Fruit fly (Drosophila melanogaster) whole organism, prepupa: ENCODE measurements around the gene RagA-B.

Source experiments
- Blimp-1 ChIP-seq: fragments of 200-800 bp; sonication (Bioruptor generic); optimal IDR thresholded peaks from 3 replicates; lab custom pipeline; 2017; ENCODE audit warnings: missing biosample characterization, missing genetic modification characterization, mild to moderate bottlenecking, moderate library complexity, missing genetic modification reagents
- CG10631 ChIP-seq: fragments of 200-800 bp; sonication (Bioruptor generic); optimal IDR thresholded peaks from 2 replicates; lab custom pipeline; 2016; ENCODE audit warnings: missing biosample characterization, missing genetic modification characterization
- CG11294 ChIP-seq: fragments of 200-800 bp; sonication (Bioruptor generic); IDR thresholded peaks from 2 replicates; pipeline ENCODE4 v1.3.6; 2022; ENCODE audit warnings: missing biosample characterization, missing genetic modification characterization
- CG11762 ChIP-seq: fragments of 200-800 bp; sonication (Bioruptor generic); optimal IDR thresholded peaks from 3 replicates; lab custom pipeline; 2016; ENCODE audit warnings: missing biosample characterization, missing genetic modification characterization; ENCODE audit not compliant: insufficient read depth
- CG11902 ChIP-seq: fragments of 200-800 bp; sonication (Bioruptor generic); optimal IDR thresholded peaks from 3 replicates; lab custom pipeline; 2016; ENCODE audit warnings: missing biosample characterization, missing genetic modification characterization
- CG15336 ChIP-seq: fragments of 200-800 bp; sonication (Bioruptor generic); IDR thresholded peaks from 2 replicates; pipeline ENCODE4 v1.3.6; 2022; ENCODE audit warnings: missing biosample characterization, missing genetic modification characterization
- CG1621 ChIP-seq: fragments of 200-800 bp; sonication (Bioruptor generic); optimal IDR thresholded peaks from 3 replicates; lab custom pipeline; 2018; ENCODE audit warnings: missing biosample characterization, mild to moderate bottlenecking, missing genetic modification characterization
- CG16779 ChIP-seq: fragments of 200-800 bp; sonication (Bioruptor generic); optimal IDR thresholded peaks from 3 replicates; lab custom pipeline; 2017; ENCODE audit warnings: missing biosample characterization, mild to moderate bottlenecking, missing genetic modification characterization
- CG3032 ChIP-seq: fragments of 200-800 bp; optimal IDR thresholded peaks from 2 replicates; lab custom pipeline; 2019; ENCODE audit warnings: missing biosample characterization, mild to moderate bottlenecking, missing genetic modification characterization, moderate library complexity
- CG31627 ChIP-seq: fragments of 200-800 bp; sonication (Bioruptor generic); optimal IDR thresholded peaks from 3 replicates; lab custom pipeline; 2016; ENCODE audit warnings: missing biosample characterization, missing genetic modification characterization
- CG32006 ChIP-seq: fragments of 200-800 bp; sonication (Bioruptor generic); optimal IDR thresholded peaks from 3 replicates; lab custom pipeline; 2017; ENCODE audit warnings: missing biosample characterization, mild to moderate bottlenecking, missing genetic modification characterization
- CG34406 ChIP-seq: fragments of 200-800 bp; sonication (Bioruptor generic); optimal IDR thresholded peaks from 3 replicates; lab custom pipeline; 2016; ENCODE audit warnings: missing biosample characterization, missing genetic modification characterization
- CG3919 ChIP-seq: fragments of 200-800 bp; sonication (Bioruptor generic); optimal IDR thresholded peaks from 3 replicates; lab custom pipeline; 2016; ENCODE audit warnings: missing biosample characterization, missing genetic modification characterization
- CG4318 ChIP-seq: fragments of 200-800 bp; sonication (Bioruptor generic); optimal IDR thresholded peaks from 3 replicates; lab custom pipeline; 2017; ENCODE audit warnings: missing biosample characterization, mild to moderate bottlenecking, missing genetic modification characterization
- CG6163 ChIP-seq: fragments of 200-800 bp; sonication (Bioruptor generic); IDR thresholded peaks from 3 replicates; pipeline ENCODE4 v1.3.6; 2022; ENCODE audit warnings: missing biosample characterization, missing genetic modification characterization
- CG6792 ChIP-seq: fragments of 200-800 bp; sonication (Bioruptor generic); optimal IDR thresholded peaks from 3 replicates; lab custom pipeline; 2016; ENCODE audit warnings: missing biosample characterization, missing genetic modification characterization
- CG6808 ChIP-seq: fragments of 200-800 bp; sonication (Bioruptor generic); optimal IDR thresholded peaks from 3 replicates; lab custom pipeline; 2017; ENCODE audit warnings: missing biosample characterization, missing genetic modification characterization, mild to moderate bottlenecking, moderate library complexity, missing genetic modification reagents
- CG6854 ChIP-seq: fragments of 200-800 bp; sonication (Bioruptor generic); optimal IDR thresholded peaks from 2 replicates; lab custom pipeline; 2017; ENCODE audit warnings: missing biosample characterization, mild to moderate bottlenecking, missing genetic modification characterization
- CG7368 ChIP-seq: fragments of 200-800 bp; sonication (Bioruptor generic); optimal IDR thresholded peaks from 3 replicates; lab custom pipeline; 2016; ENCODE audit warnings: missing biosample characterization, missing genetic modification characterization
- CG8119 ChIP-seq: fragments of 200-800 bp; sonication (Bioruptor generic); IDR thresholded peaks from 3 replicates; pipeline ENCODE4 v1.3.6; 2022; ENCODE audit warnings: missing biosample characterization, missing genetic modification characterization
- CG8319 ChIP-seq: fragments of 200-800 bp; sonication (Bioruptor generic); optimal IDR thresholded peaks from 3 replicates; lab custom pipeline; 2016; ENCODE audit warnings: missing biosample characterization, missing genetic modification characterization
- CG9139 ChIP-seq: fragments of 200-800 bp; sonication (Bioruptor generic); optimal IDR thresholded peaks from 3 replicates; lab custom pipeline; 2017; ENCODE audit warnings: missing biosample characterization, mild to moderate bottlenecking, missing genetic modification characterization
- Eip75B ChIP-seq: fragments of 200-800 bp; sonication (Bioruptor generic); optimal IDR thresholded peaks from 3 replicates; lab custom pipeline; 2016; ENCODE audit warnings: missing biosample characterization, missing genetic modification characterization
- Eip78C ChIP-seq: fragments of 200-800 bp; sonication (Bioruptor generic); peaks from one replicate; lab custom pipeline; 2016; ENCODE audit warnings: missing biosample characterization, missing genetic modification characterization
- Eip93F ChIP-seq: fragments of 200-800 bp; sonication (Bioruptor generic); optimal IDR thresholded peaks from 2 replicates; lab custom pipeline; 2016; ENCODE audit warnings: missing biosample characterization, mild to moderate bottlenecking, missing genetic modification characterization
- Ets96B ChIP-seq: fragments of 200-800 bp; optimal IDR thresholded peaks from 2 replicates; lab custom pipeline; 2019; ENCODE audit warnings: missing biosample characterization, mild to moderate bottlenecking, missing genetic modification characterization, moderate library complexity
- Hr38 ChIP-seq: sonication (Bioruptor generic); optimal IDR thresholded peaks from 2 replicates; lab custom pipeline; 2016; ENCODE audit warnings: missing biosample characterization, missing genetic modification characterization
- Hr39 ChIP-seq: fragments of 200-800 bp; sonication (Bioruptor generic); optimal IDR thresholded peaks from 2 replicates; lab custom pipeline; 2016; ENCODE audit warnings: missing biosample characterization, missing genetic modification characterization
- Hr4 ChIP-seq: fragments of 200-800 bp; sonication (Bioruptor generic); optimal IDR thresholded peaks from 3 replicates; lab custom pipeline; 2016; ENCODE audit warnings: missing biosample characterization, missing genetic modification characterization
- Lpt ChIP-seq: fragments of 200-800 bp; sonication (Bioruptor generic); optimal IDR thresholded peaks from 3 replicates; lab custom pipeline; 2016; ENCODE audit warnings: missing biosample characterization, missing genetic modification characterization
- Met ChIP-seq: fragments of 200-800 bp; sonication (Bioruptor generic); optimal IDR thresholded peaks from 3 replicates; lab custom pipeline; 2016; ENCODE audit warnings: missing biosample characterization, missing genetic modification characterization
- OdsH ChIP-seq: fragments of 200-800 bp; sonication (Bioruptor generic); optimal IDR thresholded peaks from 3 replicates; lab custom pipeline; 2016; ENCODE audit warnings: missing biosample characterization, missing genetic modification characterization
- cyc ChIP-seq: fragments of 200-800 bp; sonication (Bioruptor generic); optimal IDR thresholded peaks from 3 replicates; lab custom pipeline; 2016; ENCODE audit warnings: missing biosample characterization, missing genetic modification characterization
- dsx ChIP-seq: fragments of 200-800 bp; optimal IDR thresholded peaks from 3 replicates; lab custom pipeline; 2019; ENCODE audit warnings: missing biosample characterization, mild to moderate bottlenecking, missing genetic modification characterization, moderate library complexity; ENCODE audit not compliant: poor library complexity, severe bottlenecking
- eg ChIP-seq: fragments of 200-800 bp; sonication (Bioruptor generic); IDR thresholded peaks from 3 replicates; pipeline ENCODE4 v1.3.6; 2022; ENCODE audit warnings: missing biosample characterization, missing genetic modification characterization
- esn ChIP-seq: fragments of 200-800 bp; sonication (Bioruptor generic); optimal IDR thresholded peaks from 2 replicates; lab custom pipeline; 2016; ENCODE audit warnings: missing biosample characterization, mild to moderate bottlenecking, missing genetic modification characterization, moderate library complexity
- lz ChIP-seq: fragments of 200-800 bp; sonication (Bioruptor generic); optimal IDR thresholded peaks from 3 replicates; lab custom pipeline; 2016; ENCODE audit warnings: missing biosample characterization, missing genetic modification characterization
- pdm3 ChIP-seq: fragments of 200-800 bp; sonication (Bioruptor generic); optimal IDR thresholded peaks from 3 replicates; lab custom pipeline; 2016; ENCODE audit warnings: missing biosample characterization, missing genetic modification characterization
- salr ChIP-seq, 2 experiments: fragments of 200-800 bp; sonication (Bioruptor generic); optimal IDR thresholded peaks; 3 replicates each; lab custom pipeline; 2016 to 2018; ENCODE audit warnings: missing biosample characterization in 2 of 2, missing genetic modification characterization in 2 of 2, mild to moderate bottlenecking in 1 of 2
- spab ChIP-seq: fragments of 200-800 bp; sonication (Bioruptor generic); optimal IDR thresholded peaks from 2 replicates; lab custom pipeline; 2017; ENCODE audit warnings: missing biosample characterization, mild to moderate bottlenecking, missing genetic modification characterization, missing genetic modification reagents
- ss ChIP-seq, 2 experiments: fragments of 200-800 bp; sonication (Bioruptor generic); optimal IDR thresholded peaks; 2 replicates in 1 of 2; 3 replicates in 1 of 2; lab custom pipeline; 2017 to 2018; ENCODE audit warnings: mild to moderate bottlenecking in 2 of 2, missing biosample characterization in 2 of 2, missing genetic modification characterization in 2 of 2, moderate library complexity in 1 of 2
- svp ChIP-seq: fragments of 200-800 bp; sonication (Bioruptor generic); peaks from one replicate; lab custom pipeline; 2016; ENCODE audit warnings: missing biosample characterization, missing genetic modification characterization
- vri ChIP-seq: fragments of 200-800 bp; sonication (Bioruptor generic); optimal IDR thresholded peaks from 3 replicates; lab custom pipeline; 2016; ENCODE audit warnings: missing biosample characterization, mild to moderate bottlenecking, missing genetic modification characterization

The RagA-B gene

DNA sequence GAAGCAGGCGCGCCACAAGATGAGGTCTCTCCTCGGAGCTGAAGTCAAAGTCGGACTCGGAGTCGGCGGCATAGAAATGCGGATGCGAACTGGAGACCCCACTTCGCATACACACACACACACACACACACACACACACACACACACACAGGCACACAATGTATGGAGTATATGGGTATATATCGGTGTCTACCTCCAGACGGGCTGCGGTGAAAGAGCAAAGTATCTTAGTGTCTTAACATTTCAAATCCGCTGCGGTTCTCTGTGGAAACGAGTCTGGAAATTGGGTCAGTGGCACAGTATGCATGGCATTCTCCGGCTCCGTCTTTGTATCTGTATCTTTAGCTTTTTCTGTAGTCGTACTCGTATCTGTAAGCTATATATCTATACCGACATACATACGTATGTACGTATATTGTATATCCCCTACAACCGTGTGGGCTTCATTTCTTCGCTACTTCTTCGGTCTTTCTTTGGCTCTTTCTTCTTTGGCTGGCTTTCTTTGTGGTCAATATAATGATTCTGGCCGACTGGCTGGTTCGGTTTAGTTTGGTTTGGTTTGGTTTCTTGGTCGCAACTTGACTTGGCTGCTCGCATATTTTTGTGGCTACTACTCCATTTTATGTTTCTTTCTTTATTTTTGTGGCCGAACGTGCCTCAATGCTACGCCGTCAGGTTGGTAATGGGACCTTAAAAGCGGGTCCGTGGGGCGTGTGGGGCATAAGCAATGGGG lies 34.6 kb downstream of the RagA-B start:
- TF ChIP-seq svp (GFP tag; lab: Kevin White, UChicago) (peak; percentile 35), CG1621 (tag; lab: Kevin White, UChicago) (no peak), vri (GFP tag; lab: Kevin White, UChicago) (no peak), CG6792 (GFP tag; lab: Kevin White, UChicago) (no peak), CG31627 (GFP tag; lab: Kevin White, UChicago) (no peak), Eip78C (GFP tag; lab: Kevin White, UChicago) (no peak), dsx (peak; percentile 73), Eip75B (GFP tag; lab: Kevin White, UChicago) (peak; percentile 73), CG34406 (no peak), Blimp-1 (GFP tag; lab: Kevin White, UChicago) (no peak), CG3919 (GFP tag; lab: Kevin White, UChicago) (no peak), CG6854 (peak; percentile 6), Hr38 (GFP tag; lab: Kevin White, UChicago) (no peak), CG6163 (GFP tag; lab: Robert Waterston, UW) (0 out of 3 replicates have a peak, but pooled peaks have one; percentile 15), CG8319 (GFP tag; lab: Kevin White, UChicago) (peak; percentile 53)

DNA sequence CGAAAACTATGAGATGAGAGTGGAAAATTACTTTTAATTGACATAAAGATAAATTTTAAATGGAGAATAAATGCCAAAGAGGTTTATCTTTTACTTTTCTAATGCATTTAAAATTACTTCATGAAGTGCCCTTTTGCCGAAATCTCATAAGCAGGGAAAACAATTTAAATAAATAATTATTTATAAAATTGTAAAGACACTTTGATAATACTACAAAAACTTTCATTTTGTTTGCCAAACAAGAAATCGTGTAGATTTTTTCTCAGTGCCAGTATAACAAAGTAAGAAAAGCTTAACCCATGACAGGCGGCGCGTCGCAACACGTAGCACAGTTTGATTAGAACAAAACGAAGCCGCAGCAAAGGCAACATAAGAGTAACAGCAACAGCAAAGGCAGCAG lies 35.3 kb downstream of the RagA-B start:
- TF ChIP-seq OdsH (peak; percentile 8), CG3919 (GFP tag; lab: Kevin White, UChicago) (peak; percentile 12), CG15336 (0 out of 2 replicates have a peak, but pooled peaks have one; percentile 10), CG7368 (GFP tag; lab: Kevin White, UChicago) (no peak), CG4318 (peak; percentile 7), CG6792 (GFP tag; lab: Kevin White, UChicago) (no peak), CG11902 (GFP tag; lab: Kevin White, UChicago) (no peak), CG6163 (GFP tag; lab: Robert Waterston, UW) (0 out of 3 replicates have a peak, but pooled peaks have one; percentile 45), Ets96B (tag; lab: Kevin White, UChicago) (no peak), CG32006 (peak; percentile 52), Eip78C (GFP tag; lab: Kevin White, UChicago) (peak; percentile 61)

DNA sequence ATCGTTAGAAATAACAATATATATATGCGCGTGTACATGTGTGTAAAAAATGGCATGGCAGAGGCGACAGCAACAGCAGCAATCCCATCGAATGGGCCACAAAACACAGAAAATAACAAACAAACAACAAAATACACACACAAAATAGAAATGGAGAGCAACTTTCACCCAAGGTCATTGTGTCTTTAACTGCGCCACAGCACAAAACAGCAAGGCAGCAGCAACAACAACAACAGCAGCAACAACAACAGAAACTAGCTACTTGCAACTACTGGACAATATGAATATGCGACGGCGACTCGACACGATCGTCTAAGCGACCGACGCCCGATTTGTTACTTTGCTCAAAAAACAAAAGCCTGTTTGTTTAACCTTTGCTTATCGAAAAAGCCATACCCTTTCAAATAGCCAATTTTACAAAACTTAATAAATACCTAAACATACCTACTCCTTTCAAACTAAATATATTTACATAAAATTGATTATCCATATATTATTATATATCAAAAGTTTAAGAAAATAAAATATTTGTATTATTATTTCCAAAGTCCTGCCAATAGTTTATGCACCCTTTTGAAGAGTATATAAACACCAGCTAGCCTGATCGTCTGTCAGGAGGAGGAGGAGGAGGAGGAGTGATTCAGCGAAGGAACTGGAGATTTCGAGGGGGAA lies 36.2 kb downstream of the RagA-B start:
- TF ChIP-seq CG10631, result peak; percentile 2
- no peak for TF ChIP-seq Eip93F
- peak; percentile 24 for TF ChIP-seq dsx
- TF ChIP-seq vri (GFP tag; lab: Kevin White, UChicago), result no peak
- peak in 1 of 2 experiments; percentile 30 for TF ChIP-seq salr (GFP tag; optimal IDR thresholded peaks at IDR 0.05; lab: Kevin White, UChicago)
- TF ChIP-seq Met, result no peak
- peak; percentile 64 for TF ChIP-seq CG4318
- no peak for TF ChIP-seq svp (GFP tag; lab: Kevin White, UChicago)
- TF ChIP-seq spab, result no peak
- no peak for TF ChIP-seq CG11762 (GFP tag; lab: Kevin White, UChicago)
- no peak for TF ChIP-seq CG9139 (GFP tag; lab: Kevin White, UChicago)
- peak; percentile 53 for TF ChIP-seq Hr4
- peak; percentile 7 for TF ChIP-seq CG3919 (GFP tag; lab: Kevin White, UChicago)
- peak; percentile 35 for TF ChIP-seq Lpt (GFP tag; lab: Kevin White, UChicago)
- peak; percentile 52; the same call in 2 of the 3 replicates for TF ChIP-seq eg (GFP tag; lab: Robert Waterston, UW)
- TF ChIP-seq CG8119 (GFP tag; lab: Robert Waterston, UW), result peak; percentile 81; the same call in 2 of the 3 replicates
- peak; percentile 52 for TF ChIP-seq Eip78C (GFP tag; lab: Kevin White, UChicago)
- TF ChIP-seq Hr39 (GFP tag; lab: Kevin White, UChicago), result no peak
- peak; percentile 79 for TF ChIP-seq CG15336
- TF ChIP-seq CG11902 (GFP tag; lab: Kevin White, UChicago), result no peak
- no peak for TF ChIP-seq Eip75B (GFP tag; lab: Kevin White, UChicago)
- no peak for TF ChIP-seq cyc (GFP tag; lab: Kevin White, UChicago)
- TF ChIP-seq CG6854, result no peak
- TF ChIP-seq CG6808 (GFP tag; lab: Kevin White, UChicago), result no peak
- TF ChIP-seq pdm3 (GFP tag; lab: Kevin White, UChicago), result no peak
- TF ChIP-seq lz (GFP tag; lab: Kevin White, UChicago), result no peak
- no peak for TF ChIP-seq CG31627 (GFP tag; lab: Kevin White, UChicago)
- no peak for TF ChIP-seq CG7368 (GFP tag; lab: Kevin White, UChicago)
- peak in 1 of 2 experiments; percentile 37 for TF ChIP-seq ss (GFP tag; optimal IDR thresholded peaks at IDR 0.05; lab: Kevin White, UChicago)
- peak; percentile 11 for TF ChIP-seq CG3032 (tag; lab: Kevin White, UChicago)
- TF ChIP-seq CG11294 (GFP tag; lab: Robert Waterston, UW), result no peak
- TF ChIP-seq esn (GFP tag; lab: Kevin White, UChicago), result no peak
- peak; percentile 87 for TF ChIP-seq CG32006
- TF ChIP-seq CG16779, result no peak
